In genomic region chr2L:8852235-8852634, dm6 we compare ENCODE assay signal across 1 fruit fly cellular context.
A peak's percentile ranks its signal among the peaks of the same experiment; 100 is the strongest.
TF ChIP-seq lines count a peak whose summit lies in the region.

No protein-coding gene starts in this region.

TF ChIP-seq in whole organism, embryonic, 481 proteins besides CTCF, POLR2A, EP300 and RAD21 (continued from another document and continues in another):
- peak; percentile 60 for TF ChIP-seq CG12236 (GFP tag; optimal IDR thresholded peaks at IDR 0.05; lab: Kevin White, UChicago)
- peak; percentile 83 for TF ChIP-seq CG3407 (GFP tag; optimal IDR thresholded peaks at IDR 0.05; lab: Kevin White, UChicago)
- TF ChIP-seq CG13894 (tag; optimal IDR thresholded peaks at IDR 0.05; lab: Kevin White, UChicago): no peak
- TF ChIP-seq CG13123 (GFP tag; optimal IDR thresholded peaks at IDR 0.05; lab: Kevin White, UChicago): no peak
- peak; percentile 15 for TF ChIP-seq CoRest (tag; optimal IDR thresholded peaks at IDR 0.05; lab: Kevin White, UChicago)
- TF ChIP-seq CG11093 (GFP tag; IDR thresholded peaks at IDR 0.05; lab: Robert Waterston, UW): no peak
- TF ChIP-seq CG8089 (GFP tag; optimal IDR thresholded peaks at IDR 0.05; lab: Kevin White, UChicago): peak; percentile 69
- TF ChIP-seq CG10565 (GFP tag; optimal IDR thresholded peaks at IDR 0.05; lab: Kevin White, UChicago): no peak
- TF ChIP-seq dm (GFP tag; optimal IDR thresholded peaks at IDR 0.05; lab: Kevin White, UChicago): no peak
- TF ChIP-seq ara (GFP tag; IDR thresholded peaks at IDR 0.05; lab: Robert Waterston, UW): peak; percentile 80
- TF ChIP-seq az2 (GFP tag; optimal IDR thresholded peaks at IDR 0.05; lab: Kevin White, UChicago): no peak
- peak; percentile 36 for TF ChIP-seq tup (GFP tag; optimal IDR thresholded peaks at IDR 0.05; lab: Kevin White, UChicago)
- no peak for TF ChIP-seq CG7357 (GFP tag; IDR thresholded peaks at IDR 0.05; lab: Robert Waterston, UW)
- 0 out of 3 replicates have a peak, but pooled peaks have one; percentile 20 for TF ChIP-seq sr (GFP tag; IDR thresholded peaks at IDR 0.05; lab: Robert Waterston, UW)
- TF ChIP-seq repo (GFP tag; optimal IDR thresholded peaks at IDR 0.05; lab: Kevin White, UChicago): peak; percentile 53
- no peak for TF ChIP-seq CG11085 (GFP tag; IDR thresholded peaks at IDR 0.05; lab: Robert Waterston, UW)
- TF ChIP-seq CG18599 (GFP tag; optimal IDR thresholded peaks at IDR 0.05; lab: Kevin White, UChicago): peak; percentile 79
- no peak for TF ChIP-seq lbe (GFP tag; optimal IDR thresholded peaks at IDR 0.05; lab: Kevin White, UChicago)
- TF ChIP-seq CG11456 (GFP tag; IDR thresholded peaks at IDR 0.05; lab: Robert Waterston, UW): no peak
- TF ChIP-seq CG5953 (GFP tag; IDR thresholded peaks at IDR 0.05; lab: Robert Waterston, UW): peak; percentile 14; the same call in 1 of the 2 replicates
- peak; percentile 79 for TF ChIP-seq sqz (GFP tag; optimal IDR thresholded peaks at IDR 0.05; lab: Kevin White, UChicago)
- TF ChIP-seq dati (GFP tag; IDR thresholded peaks at IDR 0.05; lab: Robert Waterston, UW): no peak
- no peak for TF ChIP-seq CG2889 (GFP tag; IDR thresholded peaks at IDR 0.05; lab: Robert Waterston, UW)
- no peak for TF ChIP-seq unc-4 (GFP tag; IDR thresholded peaks at IDR 0.05; lab: Robert Waterston, UW; ENCODE audit: partially characterized antibody)
- no peak for TF ChIP-seq sob (GFP tag; IDR thresholded peaks at IDR 0.05; lab: Robert Waterston, UW)
- TF ChIP-seq odd (GFP tag; optimal IDR thresholded peaks at IDR 0.05; lab: Kevin White, UChicago): peak; percentile 90
- TF ChIP-seq Sox100B (GFP tag; optimal IDR thresholded peaks at IDR 0.05; lab: Kevin White, UChicago): peak; percentile 66
- TF ChIP-seq PHDP (tag; optimal IDR thresholded peaks at IDR 0.05; lab: Kevin White, UChicago): peak; percentile 62
- peak; percentile 22 for TF ChIP-seq Sox102F (GFP tag; optimal IDR thresholded peaks at IDR 0.05; lab: Kevin White, UChicago)
- no peak for TF ChIP-seq Rfx (GFP tag; IDR thresholded peaks at IDR 0.05; lab: Robert Waterston, UW)
- no peak for TF ChIP-seq Atf6 (GFP tag; IDR thresholded peaks at IDR 0.05; lab: Robert Waterston, UW)
- peak; percentile 34 for TF ChIP-seq Dad (GFP tag; optimal IDR thresholded peaks at IDR 0.05; lab: Kevin White, UChicago)
- peak; percentile 47 for TF ChIP-seq Sry-β (GFP tag; optimal IDR thresholded peaks at IDR 0.05; lab: Kevin White, UChicago)
- TF ChIP-seq CG43689 (GFP tag; IDR thresholded peaks at IDR 0.05; lab: Robert Waterston, UW): no peak
- TF ChIP-seq bowl (GFP tag; IDR thresholded peaks at IDR 0.05; lab: Robert Waterston, UW): no peak
- no peak for TF ChIP-seq mld (GFP tag; IDR thresholded peaks at IDR 0.05; lab: Robert Waterston, UW; ENCODE audit: partially characterized antibody)
- peak; percentile 4 for TF ChIP-seq pb (GFP tag; optimal IDR thresholded peaks at IDR 0.05; lab: Kevin White, UChicago)
- peak in 1 of 3 experiments; percentile 78 for TF ChIP-seq lola (GFP tag; optimal IDR thresholded peaks at IDR 0.05; lab: Kevin White, UChicago)
- no peak for TF ChIP-seq eyg (GFP tag; optimal IDR thresholded peaks at IDR 0.05; lab: Kevin White, UChicago)
- peak; percentile 50 for TF ChIP-seq CG13424 (tag; optimal IDR thresholded peaks at IDR 0.05; lab: Kevin White, UChicago)
- no peak for TF ChIP-seq sisA (GFP tag; IDR thresholded peaks at IDR 0.05; lab: Robert Waterston, UW)
- TF ChIP-seq kah (GFP tag; optimal IDR thresholded peaks at IDR 0.05; lab: Kevin White, UChicago): peak; percentile 48
- peak; percentile 54 for TF ChIP-seq CG10543 (GFP tag; optimal IDR thresholded peaks at IDR 0.05; lab: Kevin White, UChicago)
- TF ChIP-seq pfk (GFP tag; optimal IDR thresholded peaks at IDR 0.05; lab: Kevin White, UChicago): peak; percentile 20
- TF ChIP-seq CG9932 (GFP tag; IDR thresholded peaks at IDR 0.05; lab: Robert Waterston, UW): no peak
- peak; percentile 64 for TF ChIP-seq NC2β (GFP tag; optimal IDR thresholded peaks at IDR 0.05; lab: Kevin White, UChicago)
- no peak for TF ChIP-seq CG34224 (GFP tag; IDR thresholded peaks at IDR 0.05; lab: Robert Waterston, UW; ENCODE audit: partially characterized antibody)
- no peak for TF ChIP-seq Hmx (GFP tag; optimal IDR thresholded peaks at IDR 0.05; lab: Kevin White, UChicago)
- TF ChIP-seq ash1 (GFP tag; optimal IDR thresholded peaks at IDR 0.05; lab: Kevin White, UChicago): peak; percentile 3
- peak; percentile 9 for TF ChIP-seq trh (GFP tag; optimal IDR thresholded peaks at IDR 0.05; lab: Kevin White, UChicago)
- TF ChIP-seq luna (GFP tag; optimal IDR thresholded peaks at IDR 0.05; lab: Kevin White, UChicago): peak; percentile 9
- no peak for TF ChIP-seq C15 (GFP tag; IDR thresholded peaks at IDR 0.05; lab: Robert Waterston, UW)
- peak; percentile 53 for TF ChIP-seq CG10267 (tag; optimal IDR thresholded peaks at IDR 0.05; lab: Kevin White, UChicago)
- no peak for TF ChIP-seq Fer2 (tag; optimal IDR thresholded peaks at IDR 0.05; lab: Kevin White, UChicago)
- TF ChIP-seq MBD-R2 (GFP tag; IDR thresholded peaks at IDR 0.05; lab: Robert Waterston, UW): no peak
- peak; percentile 44 for TF ChIP-seq CG10979 (tag; optimal IDR thresholded peaks at IDR 0.05; lab: Kevin White, UChicago)
- no peak for TF ChIP-seq dan (GFP tag; IDR thresholded peaks at IDR 0.05; lab: Robert Waterston, UW)
- 0 out of 2 replicates have a peak, but pooled peaks have one; percentile 20 for TF ChIP-seq crol (GFP tag; IDR thresholded peaks at IDR 0.05; lab: Robert Waterston, UW)
- no peak; the same call in 2 of the 3 replicates for TF ChIP-seq CG34422 (GFP tag; IDR thresholded peaks at IDR 0.05; lab: Robert Waterston, UW)
- no peak for TF ChIP-seq tx (GFP tag; optimal IDR thresholded peaks at IDR 0.05; lab: Kevin White, UChicago)
- no peak for TF ChIP-seq zen2 (GFP tag; IDR thresholded peaks at IDR 0.05; lab: Robert Waterston, UW; ENCODE audit: partially characterized antibody)
- peak; percentile 25 for TF ChIP-seq ewg (GFP tag; optimal IDR thresholded peaks at IDR 0.05; lab: Kevin White, UChicago)
- TF ChIP-seq YL-1 (GFP tag; optimal IDR thresholded peaks at IDR 0.05; lab: Kevin White, UChicago): peak; percentile 66
- TF ChIP-seq Dek (tag; optimal IDR thresholded peaks at IDR 0.05; lab: Kevin White, UChicago): no peak
- TF ChIP-seq gce (GFP tag; IDR thresholded peaks at IDR 0.05; lab: Robert Waterston, UW): no peak
- peak; percentile 41 for TF ChIP-seq TFAM (GFP tag; optimal IDR thresholded peaks at IDR 0.05; lab: Kevin White, UChicago)
- no peak for TF ChIP-seq Nf-YC (tag; optimal IDR thresholded peaks at IDR 0.05; lab: Kevin White, UChicago)
- no peak for TF ChIP-seq CG1792 (GFP tag; optimal IDR thresholded peaks at IDR 0.05; lab: Kevin White, UChicago)
- TF ChIP-seq CG3065 (GFP tag; optimal IDR thresholded peaks at IDR 0.05; lab: Kevin White, UChicago): no peak
- no peak for TF ChIP-seq ttk (GFP tag; IDR thresholded peaks at IDR 0.05; lab: Robert Waterston, UW)
- peak; percentile 64 for TF ChIP-seq Side (GFP tag; optimal IDR thresholded peaks at IDR 0.05; lab: Kevin White, UChicago)
- TF ChIP-seq crp (GFP tag; optimal IDR thresholded peaks at IDR 0.05; lab: Kevin White, UChicago): no peak
- TF ChIP-seq Sin3A (optimal IDR thresholded peaks at IDR 0.05; lab: Kevin White, UChicago): no peak
- no peak for TF ChIP-seq B-H2 (GFP tag; optimal IDR thresholded peaks at IDR 0.05; lab: Kevin White, UChicago)
- TF ChIP-seq CG14050 (GFP tag; IDR thresholded peaks at IDR 0.05; lab: Robert Waterston, UW): no peak
- peak; percentile 42 for TF ChIP-seq CG10462 (GFP tag; optimal IDR thresholded peaks at IDR 0.05; lab: Kevin White, UChicago)
- 0 out of 3 replicates have a peak, but pooled peaks have one; percentile 34 for TF ChIP-seq Optix (GFP tag; IDR thresholded peaks at IDR 0.05; lab: Robert Waterston, UW)
- TF ChIP-seq jumu (GFP tag; optimal IDR thresholded peaks at IDR 0.05; lab: Kevin White, UChicago): no peak
- peak; percentile 31; the same call in 1 of the 2 replicates for TF ChIP-seq sim (GFP tag; IDR thresholded peaks at IDR 0.05; lab: Robert Waterston, UW)
- TF ChIP-seq Lpt (GFP tag; optimal IDR thresholded peaks at IDR 0.05; lab: Kevin White, UChicago): no peak
- TF ChIP-seq CG17186 (GFP tag; optimal IDR thresholded peaks at IDR 0.05; lab: Kevin White, UChicago): peak; percentile 60
- TF ChIP-seq cas (GFP tag; IDR thresholded peaks at IDR 0.05; lab: Robert Waterston, UW): no peak
- peak; percentile 1 for TF ChIP-seq mirr (GFP tag; optimal IDR thresholded peaks at IDR 0.05; lab: Kevin White, UChicago)
- TF ChIP-seq CG4854 (GFP tag; optimal IDR thresholded peaks at IDR 0.05; lab: Kevin White, UChicago): peak; percentile 15
- TF ChIP-seq CG6854 (GFP tag; optimal IDR thresholded peaks at IDR 0.05; lab: Kevin White, UChicago): peak; percentile 32
- no peak for TF ChIP-seq GATAe (GFP tag; conservative IDR thresholded peaks at IDR 0.05; lab: Robert Waterston, UW)
- TF ChIP-seq Hr39 (optimal IDR thresholded peaks at IDR 0.05; lab: Kevin White, UChicago): no peak
- no peak for TF ChIP-seq MESR4 (GFP tag; optimal IDR thresholded peaks at IDR 0.05; lab: Kevin White, UChicago)
- no peak for TF ChIP-seq gro (GFP tag; optimal IDR thresholded peaks at IDR 0.05; lab: Kevin White, UChicago)
- TF ChIP-seq Scr (GFP tag; IDR thresholded peaks at IDR 0.05; lab: Robert Waterston, UW; ENCODE audit: partially characterized antibody): no peak
- no peak for TF ChIP-seq gcm2 (GFP tag; optimal IDR thresholded peaks at IDR 0.05; lab: Kevin White, UChicago)
- no peak for TF ChIP-seq CG3995 (GFP tag; optimal IDR thresholded peaks at IDR 0.05; lab: Kevin White, UChicago)
- peak; percentile 12 for TF ChIP-seq exex (tag; optimal IDR thresholded peaks at IDR 0.05; lab: Kevin White, UChicago)
- TF ChIP-seq CG17829 (tag; optimal IDR thresholded peaks at IDR 0.05; lab: Kevin White, UChicago): peak; percentile 52
- peak; percentile 56 for TF ChIP-seq CG4328 (GFP tag; optimal IDR thresholded peaks at IDR 0.05; lab: Kevin White, UChicago)
- no peak for TF ChIP-seq CG11560 (tag; IDR thresholded peaks at IDR 0.05; lab: Robert Waterston, UW)
- no peak for TF ChIP-seq ato (GFP tag; IDR thresholded peaks at IDR 0.05; lab: Robert Waterston, UW; ENCODE audit: partially characterized antibody)
- TF ChIP-seq CG3281 (GFP tag; optimal IDR thresholded peaks at IDR 0.05; lab: Kevin White, UChicago): peak; percentile 44
- TF ChIP-seq H15 (GFP tag; IDR thresholded peaks at IDR 0.05; lab: Robert Waterston, UW): no peak
- peak; percentile 76; the same call in 1 of the 3 replicates for TF ChIP-seq so (GFP tag; IDR thresholded peaks at IDR 0.05; lab: Robert Waterston, UW)
- TF ChIP-seq CG18011 (GFP tag; optimal IDR thresholded peaks at IDR 0.05; lab: Kevin White, UChicago): no peak
- peak; percentile 18 for TF ChIP-seq CG12659 (GFP tag; optimal IDR thresholded peaks at IDR 0.05; lab: Kevin White, UChicago)
- TF ChIP-seq salm (tag; optimal IDR thresholded peaks at IDR 0.05; lab: Kevin White, UChicago): peak; percentile 66
- TF ChIP-seq her (GFP tag; optimal IDR thresholded peaks at IDR 0.05; lab: Kevin White, UChicago): peak; percentile 40
- peak; percentile 27 for TF ChIP-seq CG4424 (GFP tag; optimal IDR thresholded peaks at IDR 0.05; lab: Kevin White, UChicago)
- TF ChIP-seq chinmo (GFP tag; IDR thresholded peaks at IDR 0.05; lab: Robert Waterston, UW; ENCODE audit: partially characterized antibody): no peak
- no peak for TF ChIP-seq jing (GFP tag; optimal IDR thresholded peaks at IDR 0.05; lab: Kevin White, UChicago)
- peak in 1 of 2 experiments; percentile 95 for TF ChIP-seq tll (GFP tag; optimal IDR thresholded peaks at IDR 0.05; lab: Kevin White, UChicago)
- no peak for TF ChIP-seq al (GFP tag; IDR thresholded peaks at IDR 0.05; lab: Robert Waterston, UW)
- TF ChIP-seq CG7839 (tag; optimal IDR thresholded peaks at IDR 0.05; lab: Kevin White, UChicago): no peak
- TF ChIP-seq vnd (GFP tag; IDR thresholded peaks at IDR 0.05; lab: Robert Waterston, UW; ENCODE audit: partially characterized antibody): no peak
- peak; percentile 91 for TF ChIP-seq CG33557 (GFP tag; optimal IDR thresholded peaks at IDR 0.05; lab: Kevin White, UChicago)
- TF ChIP-seq CG14965 (GFP tag; optimal IDR thresholded peaks at IDR 0.05; lab: Kevin White, UChicago; ENCODE audit: borderline replicate concordance): no peak
- TF ChIP-seq Aef1 (GFP tag; IDR thresholded peaks at IDR 0.05; lab: Robert Waterston, UW): no peak
- TF ChIP-seq CG15479 (GFP tag; optimal IDR thresholded peaks at IDR 0.05; lab: Kevin White, UChicago): peak; percentile 50
- TF ChIP-seq CG11247 (GFP tag; IDR thresholded peaks at IDR 0.05; lab: Robert Waterston, UW): no peak
- TF ChIP-seq Bdp1 (GFP tag; optimal IDR thresholded peaks at IDR 0.05; lab: Kevin White, UChicago): peak; percentile 37
- no peak for TF ChIP-seq prd (optimal IDR thresholded peaks at IDR 0.05; lab: Kevin White, UChicago)
- peak; percentile 43; the same call in 1 of the 3 replicates for TF ChIP-seq prd (GFP tag; IDR thresholded peaks at IDR 0.05; lab: Robert Waterston, UW)
- TF ChIP-seq CG14441 (GFP tag; IDR thresholded peaks at IDR 0.05; lab: Robert Waterston, UW): no peak
- no peak for TF ChIP-seq CG32772 (GFP tag; IDR thresholded peaks at IDR 0.05; lab: Robert Waterston, UW)
- TF ChIP-seq Ada2b (GFP tag; IDR thresholded peaks at IDR 0.05; lab: Robert Waterston, UW): no peak
- TF ChIP-seq CG2129 (GFP tag; IDR thresholded peaks at IDR 0.05; lab: Robert Waterston, UW; ENCODE audit: partially characterized antibody): no peak
- no peak for TF ChIP-seq pho (GFP tag; optimal IDR thresholded peaks at IDR 0.05; lab: Kevin White, UChicago)
- TF ChIP-seq CG12299 (tag; optimal IDR thresholded peaks at IDR 0.05; lab: Kevin White, UChicago): peak; percentile 57
- TF ChIP-seq D (optimal IDR thresholded peaks at IDR 0.05; lab: Kevin White, UChicago): no peak
- peak; percentile 83 for TF ChIP-seq D (GFP tag; optimal IDR thresholded peaks at IDR 0.05; lab: Kevin White, UChicago)
- TF ChIP-seq CG13287 (GFP tag; IDR thresholded peaks at IDR 0.05; lab: Robert Waterston, UW; ENCODE audit: partially characterized antibody): no peak
- TF ChIP-seq CG4360 (GFP tag; IDR thresholded peaks at IDR 0.05; lab: Robert Waterston, UW): peak; percentile 76
- TF ChIP-seq psq (GFP tag; optimal IDR thresholded peaks at IDR 0.05; lab: Kevin White, UChicago): peak; percentile 12
- peak; percentile 75 for TF ChIP-seq CG10209 (GFP tag; optimal IDR thresholded peaks at IDR 0.05; lab: Kevin White, UChicago)
- TF ChIP-seq maf-S (GFP tag; optimal IDR thresholded peaks at IDR 0.05; lab: Kevin White, UChicago): peak; percentile 45
- TF ChIP-seq slou (GFP tag; optimal IDR thresholded peaks at IDR 0.05; lab: Kevin White, UChicago): no peak
- no peak for TF ChIP-seq esg (GFP tag; conservative IDR thresholded peaks at IDR 0.05; lab: Robert Waterston, UW)
